Worm (Caenorhabditis elegans) whole organism, midembryonic: ENCODE data around the gene ooc-5.

ENCODE experiments used
- T22C8.4 ChIP-seq: fragments of 200-800 bp; sonication (Bioruptor generic); IDR thresholded peaks from 2 replicates; pipeline ENCODE4 v1.3.6; 2022; ENCODE audit warnings: missing genetic modification characterization, missing compliant biosample characterization
- cog-1 ChIP-seq: sonication (generic microtip); optimal IDR thresholded peaks from 2 replicates; lab custom pipeline; 2016; ENCODE audit warnings: missing genetic modification characterization, missing compliant biosample characterization
- flt-1 ChIP-seq: fragments of 200-800 bp; sonication (Bioruptor generic); IDR thresholded peaks from 2 replicates; pipeline ENCODE4 v1.3.6; 2022; ENCODE audit warnings: missing genetic modification characterization, missing compliant biosample characterization
- klf-2 ChIP-seq: fragments of 200-800 bp; sonication (Bioruptor generic); conservative IDR thresholded peaks from 2 replicates; pipeline ENCODE4 v1.3.6; 2022; ENCODE audit warnings: missing genetic modification reagents, missing genetic modification characterization, missing compliant biosample characterization
- med-1 ChIP-seq: sonication (generic microtip); optimal IDR thresholded peaks from 2 replicates; lab custom pipeline; 2017; ENCODE audit warnings: missing genetic modification characterization, mild to moderate bottlenecking, missing compliant biosample characterization, antibody characterized with exemption, missing genetic modification reagents; ENCODE audit not compliant: insufficient read depth
- ref-1 ChIP-seq: fragments of 200-800 bp; sonication (Bioruptor generic); conservative IDR thresholded peaks from 2 replicates; pipeline ENCODE4 v1.3.6; 2022; ENCODE audit warnings: missing genetic modification reagents, missing genetic modification characterization, missing compliant biosample characterization
- tab-1 ChIP-seq: fragments of 200-800 bp; sonication (Bioruptor generic); IDR thresholded peaks from 2 replicates; pipeline ENCODE4 v1.3.6; 2022; ENCODE audit warnings: missing genetic modification characterization, missing compliant biosample characterization
- ztf-23 ChIP-seq: fragments of 200-800 bp; sonication (Bioruptor generic); IDR thresholded peaks from 2 replicates; pipeline ENCODE4 v1.3.6; 2022; ENCODE audit warnings: missing genetic modification reagents, missing genetic modification characterization, missing compliant biosample characterization
- ztf-29 ChIP-seq: fragments of 200-800 bp; sonication (Bioruptor generic); IDR thresholded peaks from 2 replicates; pipeline ENCODE4 v1.3.6; 2022; ENCODE audit warnings: missing genetic modification reagents, missing genetic modification characterization, missing compliant biosample characterization

DNA sequence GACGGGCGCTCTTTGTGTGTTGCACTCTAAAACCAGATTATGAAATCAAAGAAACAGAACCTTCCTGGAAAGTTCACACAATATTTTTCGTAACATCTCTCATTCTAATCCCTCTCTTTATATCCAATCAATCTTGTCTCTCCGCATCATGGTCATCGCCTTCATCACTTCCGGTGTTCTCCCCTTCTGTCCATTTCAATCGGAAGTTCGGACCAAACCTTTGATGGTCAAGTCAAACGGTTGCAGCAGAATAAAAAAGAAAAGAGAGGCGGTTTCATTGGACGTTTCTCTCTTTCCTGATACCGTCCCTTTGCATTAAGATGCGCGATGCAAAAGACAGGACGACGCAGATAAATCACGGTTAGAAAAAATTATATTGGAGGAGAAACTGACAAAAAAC lies 40.1 kb downstream of the ooc-5 start:
- no peak for TF ChIP-seq flt-1
- TF ChIP-seq cog-1 (tag; lab: Kevin White, UChicago) = no peak
- TF ChIP-seq klf-2 = no peak
- TF ChIP-seq ref-1 = no peak
- no peak for TF ChIP-seq tab-1
- TF ChIP-seq ztf-29 (GFP tag; lab: Robert Waterston, UW) = no peak
- TF ChIP-seq ztf-23 (GFP tag; lab: Robert Waterston, UW) = no peak
- TF ChIP-seq T22C8.4 = no peak
- no peak for TF ChIP-seq med-1 (GFP tag; lab: Kevin White, UChicago)
